Fruit fly (Drosophila melanogaster) whole organism, embryonic: Measurements from ENCODE around the gene neur.

Source experiments
- C15 ChIP-seq: fragments of 200-800 bp; sonication (Bioruptor generic); IDR thresholded peaks from 3 replicates; pipeline ENCODE4 v1.3.6; 2022; ENCODE audit warnings: missing biosample characterization, missing genetic modification characterization
- CG10267 ChIP-seq: fragments of 200-800 bp; sonication (Bioruptor generic); optimal IDR thresholded peaks from 2 replicates; lab custom pipeline; 2018; ENCODE audit warnings: missing biosample characterization, mild to moderate bottlenecking, missing genetic modification characterization, moderate library complexity
- CG12104 ChIP-seq: fragments of 200-800 bp; sonication (Bioruptor generic); optimal IDR thresholded peaks from 3 replicates; lab custom pipeline; 2016; ENCODE audit warnings: missing biosample characterization, missing genetic modification characterization
- CG13424 ChIP-seq: fragments of 200-800 bp; sonication (Bioruptor generic); optimal IDR thresholded peaks from 2 replicates; lab custom pipeline; 2019; ENCODE audit warnings: missing biosample characterization, mild to moderate bottlenecking, missing genetic modification characterization, moderate library complexity
- CG13775 ChIP-seq: fragments of 200-800 bp; sonication (Bioruptor generic); optimal IDR thresholded peaks from 3 replicates; lab custom pipeline; 2017; ENCODE audit warnings: missing biosample characterization, mild to moderate bottlenecking, missing genetic modification characterization
- CG17186 ChIP-seq: fragments of 200-800 bp; sonication (Bioruptor generic); optimal IDR thresholded peaks from 3 replicates; lab custom pipeline; 2017; ENCODE audit warnings: missing biosample characterization, missing genetic modification reagents, missing genetic modification characterization
- CG30020 ChIP-seq: fragments of 200-800 bp; optimal IDR thresholded peaks from 2 replicates; lab custom pipeline; 2019; ENCODE audit warnings: missing biosample characterization, mild to moderate bottlenecking, missing genetic modification characterization, moderate library complexity
- CG30403 ChIP-seq: fragments of 200-800 bp; sonication (Bioruptor generic); optimal IDR thresholded peaks from 3 replicates; lab custom pipeline; 2016; ENCODE audit warnings: missing biosample characterization, missing genetic modification characterization
- CG34422 ChIP-seq: fragments of 200-800 bp; sonication (Bioruptor generic); IDR thresholded peaks from 3 replicates; pipeline ENCODE4 v1.3.6; 2022; ENCODE audit warnings: missing biosample characterization, missing genetic modification characterization
- CG4424 ChIP-seq: fragments of 200-800 bp; sonication (Bioruptor generic); optimal IDR thresholded peaks from 3 replicates; lab custom pipeline; 2016; ENCODE audit warnings: missing biosample characterization, missing genetic modification characterization
- CG4707 ChIP-seq: fragments of 200-800 bp; sonication (Bioruptor generic); optimal IDR thresholded peaks from 2 replicates; lab custom pipeline; 2018; ENCODE audit warnings: missing biosample characterization, mild to moderate bottlenecking, missing genetic modification characterization, moderate library complexity
- CG7556 ChIP-seq: fragments of 200-800 bp; sonication (Bioruptor generic); optimal IDR thresholded peaks from 2 replicates; lab custom pipeline; 2017; ENCODE audit warnings: missing biosample characterization, mild to moderate bottlenecking, missing genetic modification characterization
- CG7745 ChIP-seq: fragments of 200-800 bp; sonication (Bioruptor generic); optimal IDR thresholded peaks from 2 replicates; lab custom pipeline; 2018; ENCODE audit warnings: missing biosample characterization, mild to moderate bottlenecking, missing genetic modification characterization, moderate library complexity
- CG7786 ChIP-seq: fragments of 200-800 bp; sonication (Bioruptor generic); optimal IDR thresholded peaks from 2 replicates; lab custom pipeline; 2016; ENCODE audit warnings: missing biosample characterization, missing genetic modification characterization
- CG7963 ChIP-seq: fragments of 200-800 bp; sonication (Bioruptor generic); IDR thresholded peaks from 3 replicates; pipeline ENCODE4 v1.3.6; 2022; ENCODE audit warnings: missing biosample characterization, missing genetic modification characterization; ENCODE audit not compliant: partially characterized antibody
- CG9609 ChIP-seq: fragments of 200-800 bp; sonication (Bioruptor generic); optimal IDR thresholded peaks from 3 replicates; lab custom pipeline; 2016; ENCODE audit warnings: missing biosample characterization, missing genetic modification characterization
- CTCF ChIP-seq: fragments of 200-800 bp; sonication (Bioruptor generic); optimal IDR thresholded peaks from 2 replicates; lab custom pipeline; 2017; ENCODE audit warnings: missing biosample characterization, mild to moderate bottlenecking, missing genetic modification characterization, moderate library complexity
- CoRest ChIP-seq: fragments of 200-800 bp; sonication (Bioruptor generic); optimal IDR thresholded peaks from 3 replicates; lab custom pipeline; 2018; ENCODE audit warnings: missing biosample characterization, mild to moderate bottlenecking, missing genetic modification characterization, moderate library complexity
- Dip3 ChIP-seq: fragments of 200-800 bp; sonication (Bioruptor generic); optimal IDR thresholded peaks from 3 replicates; lab custom pipeline; 2016; ENCODE audit warnings: missing biosample characterization, missing genetic modification characterization
- Dp ChIP-seq: fragments of 200-800 bp; sonication (Bioruptor generic); optimal IDR thresholded peaks from 2 replicates; lab custom pipeline; 2018; ENCODE audit warnings: missing biosample characterization, mild to moderate bottlenecking, missing genetic modification characterization, moderate library complexity
- Hr39 ChIP-seq: fragments of >200 bp; optimal IDR thresholded peaks from 2 replicates; lab custom pipeline; 2017
- Lim3 ChIP-seq: fragments of 200-800 bp; sonication (Bioruptor generic); IDR thresholded peaks from 2 replicates; pipeline ENCODE4 v1.3.6; 2022; ENCODE audit warnings: missing biosample characterization, missing genetic modification characterization
- MTF-1 ChIP-seq: fragments of 200-800 bp; sonication (Bioruptor generic); optimal IDR thresholded peaks from 2 replicates; lab custom pipeline; 2018; ENCODE audit warnings: missing biosample characterization, mild to moderate bottlenecking, missing genetic modification characterization, borderline replicate concordance
- Med ChIP-seq: fragments of 200-800 bp; sonication (Bioruptor generic); peaks from one replicate; lab custom pipeline; 2016; ENCODE audit warnings: missing biosample characterization, missing genetic modification characterization, mild to moderate bottlenecking, inconsistent platforms, moderate library complexity
- Pdp1 ChIP-seq, 2 experiments: fragments of 200-800 bp; sonication (Bioruptor generic); optimal IDR thresholded peaks; 3 replicates each; lab custom pipeline; 2016; ENCODE audit warnings: missing biosample characterization in 2 of 2, missing genetic modification characterization in 2 of 2, mild to moderate bottlenecking in 1 of 2, moderate library complexity in 1 of 2
- Spps ChIP-seq: fragments of 200-800 bp; sonication (Bioruptor generic); optimal IDR thresholded peaks from 2 replicates; lab custom pipeline; 2018; ENCODE audit warnings: missing biosample characterization, mild to moderate bottlenecking, missing genetic modification characterization
- Sry-β ChIP-seq: fragments of 200-800 bp; sonication (Bioruptor generic); optimal IDR thresholded peaks from 2 replicates; lab custom pipeline; 2018; ENCODE audit warnings: missing biosample characterization, mild to moderate bottlenecking, missing genetic modification characterization, moderate library complexity
- Xbp1 ChIP-seq: fragments of 200-800 bp; sonication (Bioruptor generic); optimal IDR thresholded peaks from 3 replicates; lab custom pipeline; 2016; ENCODE audit warnings: missing biosample characterization, mild to moderate bottlenecking, missing genetic modification characterization
- ase ChIP-seq: fragments of 200-800 bp; sonication (Bioruptor generic); IDR thresholded peaks from 3 replicates; pipeline ENCODE4 v1.3.6; 2022; ENCODE audit warnings: missing biosample characterization, missing genetic modification characterization
- br ChIP-seq: fragments of >200 bp; optimal IDR thresholded peaks from 2 replicates; lab custom pipeline; 2017
- chif ChIP-seq, 2 experiments: fragments of 200-800 bp; sonication (Bioruptor generic); optimal IDR thresholded peaks; 3 replicates each; lab custom pipeline; 2016; ENCODE audit warnings: missing biosample characterization in 2 of 2, missing genetic modification characterization in 2 of 2
- dan ChIP-seq: fragments of 200-800 bp; sonication (Bioruptor generic); IDR thresholded peaks from 2 replicates; pipeline ENCODE4 v1.3.6; 2022; ENCODE audit warnings: missing biosample characterization, missing genetic modification characterization
- dati ChIP-seq: fragments of 200-800 bp; sonication (Bioruptor generic); IDR thresholded peaks from 2 replicates; pipeline ENCODE4 v1.3.6; 2022; ENCODE audit warnings: missing biosample characterization, missing genetic modification characterization
- dimm ChIP-seq: fragments of 200-800 bp; sonication (Bioruptor generic); IDR thresholded peaks from 2 replicates; pipeline ENCODE4 v1.3.6; 2022; ENCODE audit warnings: missing biosample characterization, missing genetic modification characterization
- disco-r ChIP-seq: fragments of 200-800 bp; sonication (Bioruptor generic); optimal IDR thresholded peaks from 2 replicates; lab custom pipeline; 2016; ENCODE audit warnings: missing biosample characterization, missing genetic modification characterization
- fd3F ChIP-seq: fragments of 200-800 bp; sonication (Bioruptor generic); optimal IDR thresholded peaks from 2 replicates; lab custom pipeline; 2018; ENCODE audit warnings: missing biosample characterization, mild to moderate bottlenecking, missing genetic modification characterization, moderate library complexity
- fd96Cb ChIP-seq: fragments of 200-800 bp; sonication (Bioruptor generic); optimal IDR thresholded peaks from 2 replicates; lab custom pipeline; 2018; ENCODE audit warnings: missing biosample characterization, mild to moderate bottlenecking, missing genetic modification characterization, moderate library complexity
- gcm2 ChIP-seq: fragments of 200-800 bp; sonication (Bioruptor generic); optimal IDR thresholded peaks from 2 replicates; lab custom pipeline; 2016; ENCODE audit warnings: missing biosample characterization, missing genetic modification characterization
- grau ChIP-seq: fragments of 200-800 bp; optimal IDR thresholded peaks from 3 replicates; lab custom pipeline; 2019; ENCODE audit warnings: missing biosample characterization, mild to moderate bottlenecking, missing genetic modification characterization, moderate library complexity
- gro ChIP-seq: fragments of 200-800 bp; sonication (Bioruptor generic); optimal IDR thresholded peaks from 2 replicates; lab custom pipeline; 2016; ENCODE audit warnings: missing biosample characterization, missing genetic modification characterization
- jing ChIP-seq: fragments of 200-800 bp; sonication (Bioruptor generic); optimal IDR thresholded peaks from 2 replicates; lab custom pipeline; 2018; ENCODE audit warnings: missing biosample characterization, mild to moderate bottlenecking, missing genetic modification characterization
- lmd ChIP-seq: fragments of 200-800 bp; sonication (Bioruptor generic); IDR thresholded peaks from 2 replicates; pipeline ENCODE4 v1.3.6; 2022; ENCODE audit warnings: missing biosample characterization, missing genetic modification characterization
- luna ChIP-seq: fragments of 200-800 bp; sonication (Bioruptor generic); optimal IDR thresholded peaks from 2 replicates; lab custom pipeline; 2016; ENCODE audit warnings: missing biosample characterization, missing genetic modification characterization
- mirr ChIP-seq: fragments of 200-800 bp; sonication (Bioruptor generic); optimal IDR thresholded peaks from 3 replicates; lab custom pipeline; 2018; ENCODE audit warnings: missing biosample characterization, mild to moderate bottlenecking, missing genetic modification characterization
- nerfin-2 ChIP-seq: fragments of 200-800 bp; sonication (Bioruptor generic); IDR thresholded peaks from 2 replicates; pipeline ENCODE4 v1.3.6; 2022; ENCODE audit warnings: missing biosample characterization, missing genetic modification characterization; ENCODE audit not compliant: partially characterized antibody
- sens ChIP-seq: fragments of 200-800 bp; sonication (Bioruptor generic); peaks from one replicate; lab custom pipeline; 2016; ENCODE audit warnings: missing biosample characterization, missing genetic modification characterization
- sob ChIP-seq: fragments of 200-800 bp; sonication (Bioruptor generic); IDR thresholded peaks from 2 replicates; pipeline ENCODE4 v1.3.6; 2022; ENCODE audit warnings: missing biosample characterization, missing genetic modification characterization
- stwl ChIP-seq: fragments of 200-800 bp; sonication (Bioruptor generic); optimal IDR thresholded peaks from 3 replicates; lab custom pipeline; 2018; ENCODE audit warnings: missing biosample characterization, mild to moderate bottlenecking, missing genetic modification characterization, moderate library complexity
- tll ChIP-seq, 2 experiments: fragments of 200-800 bp in 1 of 2; fragments of >200 bp in 1 of 2; sonication (Bioruptor generic) in 1 of 2; optimal IDR thresholded peaks; 2 replicates each; lab custom pipeline; 2017 to 2019; ENCODE audit warnings: missing biosample characterization in 2 of 2, missing genetic modification characterization in 2 of 2, mild to moderate bottlenecking in 1 of 2, moderate library complexity in 1 of 2
- tna ChIP-seq: fragments of 200-800 bp; sonication (Bioruptor generic); IDR thresholded peaks from 2 replicates; pipeline ENCODE4 v1.3.6; 2022; ENCODE audit warnings: missing biosample characterization, missing genetic modification characterization; ENCODE audit not compliant: partially characterized antibody
- vfl ChIP-seq: fragments of 200-800 bp; sonication (Bioruptor generic); optimal IDR thresholded peaks from 2 replicates; lab custom pipeline; 2016; ENCODE audit warnings: missing biosample characterization, missing genetic modification characterization
- zen ChIP-seq: fragments of 200-800 bp; sonication (Bioruptor generic); optimal IDR thresholded peaks from 3 replicates; lab custom pipeline; 2018; ENCODE audit warnings: missing biosample characterization, mild to moderate bottlenecking, missing genetic modification characterization, moderate library complexity

Gene neur

DNA sequence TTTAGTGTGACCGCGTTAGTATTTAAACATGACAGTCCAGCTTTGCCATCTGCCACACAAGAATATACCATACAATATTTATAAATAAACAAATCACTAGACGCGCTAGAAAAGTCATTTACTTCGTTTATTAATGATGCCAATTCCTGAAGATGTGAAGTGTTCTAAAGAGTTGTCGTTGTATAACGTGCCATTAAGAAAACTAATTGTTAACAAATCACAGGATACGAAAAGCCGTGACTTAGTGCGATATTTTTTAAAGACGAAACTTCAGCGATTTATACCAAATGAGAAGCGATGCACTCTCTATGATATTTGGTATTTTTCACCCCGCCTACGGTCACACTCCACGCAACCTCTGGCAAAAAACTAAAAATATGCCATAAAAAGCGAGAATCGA lies at the start of gene neur (continued):
- TF ChIP-seq Pdp1 (GFP tag; optimal IDR thresholded peaks at IDR 0.05; lab: Kevin White, UChicago) = peak in 1 of 2 experiments; percentile 47
- TF ChIP-seq CG7745 (tag; lab: Kevin White, UChicago) = no peak
- TF ChIP-seq CG10267 (tag; lab: Kevin White, UChicago) = peak; percentile 55
- peak; percentile 38 for TF ChIP-seq CG30020 (tag; lab: Kevin White, UChicago)
- no peak for TF ChIP-seq vfl (GFP tag; lab: Kevin White, UChicago)
- no peak for TF ChIP-seq gcm2 (GFP tag; lab: Kevin White, UChicago)
- TF ChIP-seq Dip3 (GFP tag; lab: Kevin White, UChicago) = no peak
- TF ChIP-seq Hr39 (lab: Kevin White, UChicago) = no peak
- peak; percentile 1 for TF ChIP-seq CG4424 (GFP tag; lab: Kevin White, UChicago)
- no peak for TF ChIP-seq fd96Cb (tag; lab: Kevin White, UChicago)
- no peak for TF ChIP-seq Spps (tag; lab: Kevin White, UChicago)
- TF ChIP-seq tna (GFP tag; lab: Robert Waterston, UW) = no peak
- TF ChIP-seq chif (GFP tag; optimal IDR thresholded peaks at IDR 0.05; lab: Kevin White, UChicago) = peak in 1 of 2 experiments; percentile 3
- peak; percentile 7 for TF ChIP-seq CTCF (GFP tag; lab: Kevin White, UChicago)
- no peak for TF ChIP-seq ase (GFP tag; lab: Robert Waterston, UW)
- TF ChIP-seq Dp (GFP tag; lab: Kevin White, UChicago) = peak; percentile 35
- TF ChIP-seq disco-r = no peak
- TF ChIP-seq sob = no peak
- TF ChIP-seq Xbp1 (GFP tag; lab: Kevin White, UChicago) = no peak
- TF ChIP-seq Lim3 (GFP tag; lab: Robert Waterston, UW) = no peak
- no peak for TF ChIP-seq dan (GFP tag; lab: Robert Waterston, UW)
- TF ChIP-seq Sry-β (GFP tag; lab: Kevin White, UChicago) = no peak
- peak; percentile 28 for TF ChIP-seq CG13775
- TF ChIP-seq dimm = no peak
- peak; percentile 86 for TF ChIP-seq Med
- TF ChIP-seq tll (GFP tag; optimal IDR thresholded peaks at IDR 0.05; lab: Kevin White, UChicago) = peak; percentile 18 to 41
- no peak for TF ChIP-seq CG7556
- no peak for TF ChIP-seq luna (GFP tag; lab: Kevin White, UChicago)
- TF ChIP-seq CG17186 (GFP tag; lab: Kevin White, UChicago) = peak; percentile 38
- TF ChIP-seq CG12104 = peak; percentile 19
- peak; percentile 23 for TF ChIP-seq CG13424 (tag; lab: Kevin White, UChicago)
- no peak for TF ChIP-seq lmd (GFP tag; lab: Robert Waterston, UW)
- TF ChIP-seq jing (GFP tag; lab: Kevin White, UChicago) = no peak
- peak; percentile 11 for TF ChIP-seq zen (tag; lab: Kevin White, UChicago)
- peak; percentile 34 for TF ChIP-seq grau (tag; lab: Kevin White, UChicago)
- TF ChIP-seq CG7963 (GFP tag; lab: Robert Waterston, UW) = peak; percentile 40; the same call in 1 of the 3 replicates
- 0 out of 2 replicates have a peak, but pooled peaks have one; percentile 13 for TF ChIP-seq nerfin-2
- TF ChIP-seq CG4707 (GFP tag; lab: Kevin White, UChicago) = no peak
- TF ChIP-seq CG7786 = no peak
- TF ChIP-seq sens (GFP tag; lab: Kevin White, UChicago) = peak; percentile 76
- no peak for TF ChIP-seq MTF-1 (GFP tag; lab: Kevin White, UChicago)
- no peak for TF ChIP-seq CG9609 (GFP tag; lab: Kevin White, UChicago)
- TF ChIP-seq stwl = peak; percentile 94
- peak; percentile 75 for TF ChIP-seq CoRest (tag; lab: Kevin White, UChicago)
- no peak for TF ChIP-seq dati (GFP tag; lab: Robert Waterston, UW)
- no peak for TF ChIP-seq fd3F (GFP tag; lab: Kevin White, UChicago)
- peak; percentile 54; the same call in 1 of the 3 replicates for TF ChIP-seq CG34422 (GFP tag; lab: Robert Waterston, UW)
- TF ChIP-seq C15 (GFP tag; lab: Robert Waterston, UW) = no peak
- TF ChIP-seq br (lab: Kevin White, UChicago) = no peak
- peak; percentile 26 for TF ChIP-seq CG30403 (GFP tag; lab: Kevin White, UChicago)
- peak; percentile 35 for TF ChIP-seq gro (GFP tag; lab: Kevin White, UChicago)
- no peak for TF ChIP-seq mirr (GFP tag; lab: Kevin White, UChicago)
